Worm (Caenorhabditis elegans) whole organism, L1 larva: ENCODE data around the gene Y38C1AA.1.

Experiments
- ceh-8 ChIP-seq: fragments of 200-800 bp; sonication (Bioruptor generic); optimal IDR thresholded peaks from 2 replicates; lab custom pipeline; 2018; ENCODE audit warnings: mild to moderate bottlenecking, missing genetic modification characterization, moderate library complexity, missing compliant biosample characterization
- lin-35 ChIP-seq, 2 experiments: fragments of 150-350 bp; optimal IDR thresholded peaks; 2 replicates each; lab custom pipeline; 2014; ENCODE audit warnings: missing biosample characterization in 2 of 2, missing genetic modification characterization in 2 of 2, missing genetic modification reagents in 2 of 2
- mdl-1 ChIP-seq, 2 experiments: fragments of 150-350 bp; optimal IDR thresholded peaks; 2 replicates each; lab custom pipeline; 2014 to 2017; ENCODE audit warnings: missing biosample characterization in 2 of 2, missing genetic modification characterization in 2 of 2, inconsistent platforms in 1 of 2
- nhr-28 ChIP-seq: fragments of 150-350 bp; optimal IDR thresholded peaks from 2 replicates; lab custom pipeline; 2014; ENCODE audit warnings: missing biosample characterization, missing genetic modification characterization
- snpc-4 ChIP-seq: fragments of 150-350 bp; optimal IDR thresholded peaks from 2 replicates; lab custom pipeline; 2014; ENCODE audit warnings: missing biosample characterization, missing genetic modification characterization
- zag-1 ChIP-seq: fragments of 150-350 bp; optimal IDR thresholded peaks from 2 replicates; lab custom pipeline; 2014; ENCODE audit warnings: missing biosample characterization, missing genetic modification characterization

DNA sequence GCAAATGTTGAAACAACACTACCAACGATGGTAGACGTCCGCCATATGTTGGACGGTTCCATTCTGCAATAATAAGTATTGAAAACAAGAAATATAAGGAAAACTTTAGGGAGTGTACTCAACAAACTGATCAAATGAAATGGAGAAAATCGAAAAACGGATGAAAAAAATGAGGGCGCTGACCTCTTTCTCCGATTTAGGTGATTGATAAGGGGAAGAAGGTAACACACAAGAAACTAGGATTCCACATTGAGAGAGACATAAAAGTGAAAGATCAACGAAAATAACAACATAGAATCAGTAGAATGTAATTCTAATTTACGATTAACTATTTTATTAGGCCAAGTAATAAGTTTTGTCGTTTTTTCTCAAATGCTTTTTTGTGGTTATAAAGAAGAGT is 51.2 kb downstream of the Y38C1AA.1 start, which contains the start of gene dpy-9:
- TF ChIP-seq snpc-4 (tag; lab: Kevin White, UChicago) (no peak), zag-1 (tag; lab: Kevin White, UChicago) (no peak), nhr-28 (tag; lab: Kevin White, UChicago) (no peak), mdl-1 (tag; optimal IDR thresholded peaks at IDR 0.05; lab: Kevin White, UChicago) (no peak), lin-35 (GFP tag; optimal IDR thresholded peaks at IDR 0.05; lab: Kevin White, UChicago) (no peak), ceh-8 (GFP tag; lab: Kevin White, UChicago) (no peak)
